Worm (Caenorhabditis elegans) whole organism, late embryonic: ENCODE results near the gene Y81B9A.4.
"Not testable (repeated sequence)": the region's sequence is repeated elsewhere in the genome, so short reads cannot be mapped to it uniquely, and the experiment has no call there.

Experiments
- F13H6.1 ChIP-seq: sonication (generic microtip); optimal IDR thresholded peaks from 2 replicates; lab custom pipeline; 2016; ENCODE audit warnings: missing genetic modification characterization, missing compliant biosample characterization
- T23F11.4 ChIP-seq: fragments of 200-800 bp; sonication (Bioruptor generic); optimal IDR thresholded peaks from 2 replicates; lab custom pipeline; 2018; ENCODE audit warnings: mild to moderate bottlenecking, missing genetic modification characterization, missing compliant biosample characterization
- Y22D7AL.16 ChIP-seq: sonication (generic microtip); optimal IDR thresholded peaks from 2 replicates; lab custom pipeline; 2016; ENCODE audit warnings: missing genetic modification characterization, missing compliant biosample characterization
- ama-1 ChIP-seq: fragments of 150-350 bp; optimal IDR thresholded peaks from 2 replicates; lab custom pipeline; 2014
- ceh-2 ChIP-seq: sonication (generic microtip); optimal IDR thresholded peaks from 2 replicates; lab custom pipeline; 2016; ENCODE audit warnings: missing genotype, missing genetic modification characterization, missing compliant biosample characterization
- ceh-22 ChIP-seq: sonication (generic microtip); optimal IDR thresholded peaks from 2 replicates; lab custom pipeline; 2017; ENCODE audit warnings: missing biosample characterization, missing genetic modification characterization
- ceh-24 ChIP-seq: sonication (generic microtip); optimal IDR thresholded peaks from 2 replicates; lab custom pipeline; 2016; ENCODE audit warnings: mild to moderate bottlenecking, missing genetic modification characterization, missing compliant biosample characterization
- che-1 ChIP-seq: sonication (generic microtip); optimal IDR thresholded peaks from 2 replicates; lab custom pipeline; 2016; ENCODE audit warnings: mild to moderate bottlenecking, missing genetic modification characterization, missing compliant biosample characterization
- dmd-4 ChIP-seq: sonication (generic microtip); optimal IDR thresholded peaks from 2 replicates; lab custom pipeline; 2016; ENCODE audit warnings: borderline replicate concordance, missing genetic modification characterization, missing compliant biosample characterization
- dve-1 ChIP-seq: sonication (generic microtip); optimal IDR thresholded peaks from 2 replicates; lab custom pipeline; 2017; ENCODE audit warnings: antibody characterized with exemption, mild to moderate bottlenecking, missing genetic modification characterization, missing compliant biosample characterization
- elt-4 ChIP-seq: sonication (generic microtip); optimal IDR thresholded peaks from 2 replicates; lab custom pipeline; 2016; ENCODE audit warnings: missing genetic modification characterization, missing compliant biosample characterization
- ets-4 ChIP-seq: sonication (generic microtip); optimal IDR thresholded peaks from 2 replicates; lab custom pipeline; 2016; ENCODE audit warnings: missing genetic modification characterization, missing compliant biosample characterization
- gmeb-2 ChIP-seq: sonication (generic microtip); optimal IDR thresholded peaks from 2 replicates; lab custom pipeline; 2016; ENCODE audit warnings: missing genetic modification characterization, inconsistent platforms, missing compliant biosample characterization
- hlh-13 ChIP-seq: fragments of 200-800 bp; sonication (Bioruptor generic); optimal IDR thresholded peaks from 2 replicates; lab custom pipeline; 2018; ENCODE audit warnings: mild to moderate bottlenecking, missing genetic modification characterization, missing compliant biosample characterization
- hlh-30 ChIP-seq: sonication (generic microtip); optimal IDR thresholded peaks from 2 replicates; lab custom pipeline; 2017; ENCODE audit warnings: antibody characterized with exemption, missing genetic modification characterization, missing compliant biosample characterization; ENCODE audit not compliant: insufficient read depth
- hlh-6 ChIP-seq: sonication (generic microtip); optimal IDR thresholded peaks from 2 replicates; lab custom pipeline; 2016; ENCODE audit warnings: missing genotype, missing genetic modification characterization, missing compliant biosample characterization
- lin-11 ChIP-seq: fragments of 200-800 bp; sonication (Bioruptor generic); optimal IDR thresholded peaks from 2 replicates; lab custom pipeline; 2018; ENCODE audit warnings: mild to moderate bottlenecking, missing genetic modification characterization, missing compliant biosample characterization
- nfya-1 ChIP-seq: sonication (generic microtip); optimal IDR thresholded peaks from 2 replicates; lab custom pipeline; 2017; ENCODE audit warnings: missing genetic modification characterization, mild to moderate bottlenecking, missing compliant biosample characterization, antibody characterized with exemption, moderate library complexity
- npax-4 ChIP-seq: sonication (generic microtip); optimal IDR thresholded peaks from 2 replicates; lab custom pipeline; 2016; ENCODE audit warnings: missing genetic modification characterization, missing compliant biosample characterization
- odd-2 ChIP-seq: sonication (generic microtip); optimal IDR thresholded peaks from 2 replicates; lab custom pipeline; 2017; ENCODE audit warnings: antibody characterized with exemption, mild to moderate bottlenecking, missing genetic modification characterization, missing compliant biosample characterization
- pat-9 ChIP-seq: fragments of 200-800 bp; sonication (Bioruptor generic); optimal IDR thresholded peaks from 2 replicates; lab custom pipeline; 2018; ENCODE audit warnings: mild to moderate bottlenecking, missing genetic modification characterization, moderate library complexity, missing compliant biosample characterization
- pax-1 ChIP-seq: fragments of 150-350 bp; optimal IDR thresholded peaks from 2 replicates; lab custom pipeline; 2014; ENCODE audit warnings: missing biosample characterization, missing genetic modification characterization
- pha-4 ChIP-seq: fragments of 150-350 bp; optimal IDR thresholded peaks from 2 replicates; lab custom pipeline; 2018; ENCODE audit warnings: missing biosample characterization, missing genetic modification reagents, missing genetic modification characterization
- pqm-1 ChIP-seq: sonication (generic microtip); optimal IDR thresholded peaks from 2 replicates; lab custom pipeline; 2016; ENCODE audit warnings: missing genetic modification characterization, missing compliant biosample characterization
- rnt-1 ChIP-seq: sonication (generic microtip); optimal IDR thresholded peaks from 2 replicates; lab custom pipeline; 2016; ENCODE audit warnings: missing genetic modification characterization, missing compliant biosample characterization
- syd-9 ChIP-seq: sonication (generic microtip); optimal IDR thresholded peaks from 2 replicates; lab custom pipeline; 2016; ENCODE audit warnings: mild to moderate bottlenecking, missing genetic modification characterization, moderate library complexity, missing compliant biosample characterization
- tbx-2 ChIP-seq: sonication (generic microtip); optimal IDR thresholded peaks from 2 replicates; lab custom pipeline; 2016; ENCODE audit warnings: missing genetic modification characterization, missing compliant biosample characterization
- tbx-7 ChIP-seq: sonication (generic microtip); optimal IDR thresholded peaks from 2 replicates; lab custom pipeline; 2016; ENCODE audit warnings: missing genotype, missing genetic modification characterization, missing compliant biosample characterization
- unc-3 ChIP-seq, 2 experiments: fragments of 200-800 bp in 1 of 2; sonication (Bioruptor generic) in 1 of 2; sonication (generic microtip) in 1 of 2; conservative IDR thresholded peaks in 1 of 2; optimal IDR thresholded peaks in 1 of 2; 2 replicates each; pipeline versions ENCODE4 v1.3.6 to Lab custom; 2016 to 2022; ENCODE audit warnings: missing compliant biosample characterization in 2 of 2, missing genetic modification characterization in 2 of 2, missing genetic modification reagents in 1 of 2
- unc-42 ChIP-seq: sonication (generic microtip); optimal IDR thresholded peaks from 2 replicates; lab custom pipeline; 2016; ENCODE audit warnings: missing genotype, missing genetic modification characterization, missing compliant biosample characterization
- unc-55 ChIP-seq: sonication (generic microtip); optimal IDR thresholded peaks from 2 replicates; lab custom pipeline; 2017; ENCODE audit warnings: missing biosample characterization, missing genetic modification reagents, missing genetic modification characterization
- unc-86 ChIP-seq: sonication (generic microtip); optimal IDR thresholded peaks from 2 replicates; lab custom pipeline; 2016; ENCODE audit warnings: missing genetic modification characterization, missing compliant biosample characterization
- zip-5 ChIP-seq: sonication (generic microtip); optimal IDR thresholded peaks from 2 replicates; lab custom pipeline; 2016; ENCODE audit warnings: missing genetic modification characterization, missing compliant biosample characterization

The Y81B9A.4 gene

ce11 chrX:9208492-9208891 lies 27.8 kb upstream of the Y81B9A.4 start:
- TF ChIP-seq elt-4 (tag; lab: Kevin White, UChicago) = no peak
- TF ChIP-seq che-1 (tag; lab: Kevin White, UChicago) = no peak
- TF ChIP-seq tbx-2 (tag; lab: Kevin White, UChicago) = no peak
- TF ChIP-seq unc-42 = no peak
- TF ChIP-seq unc-55 (GFP tag; lab: Kevin White, UChicago) = no peak
- TF ChIP-seq ama-1 (lab: Kevin White, UChicago) = no peak
- TF ChIP-seq pha-4 (tag; lab: Kevin White, UChicago) = no peak
- TF ChIP-seq pat-9 = no peak
- no peak for TF ChIP-seq hlh-13 (GFP tag; lab: Kevin White, UChicago)
- TF ChIP-seq tbx-7 (tag; lab: Kevin White, UChicago) = no peak
- TF ChIP-seq hlh-6 (tag; lab: Kevin White, UChicago) = no peak
- no peak for TF ChIP-seq dve-1 (tag; lab: Kevin White, UChicago)
- TF ChIP-seq pax-1 (tag; lab: Kevin White, UChicago) = no peak

ce11 chrX:9206731-9207130 lies 26.0 kb upstream of the Y81B9A.4 start:
- no peak for TF ChIP-seq lin-11
- TF ChIP-seq pat-9 = no peak
- TF ChIP-seq syd-9 (tag; lab: Kevin White, UChicago) = no peak

- TF ChIP-seq lin-11 = no peak
Measured at ce11 chrX:9204986-9205385, 24.3 kb upstream of the Y81B9A.4 start.

ce11 chrX:9203468-9203867 lies 22.7 kb upstream of the Y81B9A.4 start, which contains the start of gene crb-3:
TSS of gene crb-3 (plus strand) at chrX:9203768.
- TF ChIP-seq hlh-30, gmeb-2, F13H6.1 (tag; lab: Kevin White, UChicago): not testable (repeated sequence)

DNA sequence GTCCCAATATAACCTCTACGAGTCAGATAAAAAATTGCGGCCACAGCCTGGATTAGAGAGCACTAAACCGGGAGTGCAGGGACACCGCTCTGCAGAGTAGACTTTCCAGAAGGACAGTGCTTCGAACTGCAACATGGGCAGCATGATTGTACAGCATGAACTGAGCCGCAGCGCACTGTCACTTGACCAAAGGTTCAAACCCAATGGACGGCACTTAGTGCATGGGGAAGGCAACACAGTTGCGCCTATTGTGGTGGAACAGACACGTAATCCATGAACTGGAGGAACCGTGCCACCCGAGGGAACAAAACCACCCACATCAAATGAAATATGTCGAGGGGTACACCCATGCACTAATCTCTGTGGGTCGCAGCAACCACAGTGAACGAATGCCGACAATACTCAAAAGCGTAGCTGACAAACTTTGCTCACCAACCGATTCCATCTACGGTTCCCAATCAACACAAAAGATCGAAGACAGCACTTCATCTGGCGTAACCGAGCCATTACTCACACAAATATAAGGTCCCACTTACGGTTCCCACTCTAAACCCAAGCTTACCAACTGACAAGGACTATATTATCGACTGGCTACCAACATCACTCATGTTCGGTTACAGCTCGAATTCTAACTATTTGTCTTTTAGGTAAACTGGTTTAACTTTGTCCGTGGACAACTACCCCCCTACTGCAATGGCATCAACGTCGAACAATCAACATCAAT lies 14.8 kb upstream of the Y81B9A.4 start:
- TF ChIP-seq rnt-1 (tag; lab: Kevin White, UChicago) (no peak), pha-4 (tag; lab: Kevin White, UChicago) (no peak), nfya-1 (tag; lab: Kevin White, UChicago) (no peak), ceh-22 (tag; lab: Kevin White, UChicago) (no peak), unc-86 (tag; lab: Kevin White, UChicago) (no peak), Y22D7AL.16 (tag; lab: Kevin White, UChicago) (no peak), T23F11.4 (GFP tag; lab: Kevin White, UChicago) (no peak), ceh-24 (tag; lab: Kevin White, UChicago) (no peak), odd-2 (tag; lab: Kevin White, UChicago) (no peak), pqm-1 (no peak), npax-4 (no peak), unc-3 (GFP tag; conservative IDR thresholded peaks at IDR 0.05; lab: Robert Waterston, UW) (no peak), unc-3 (tag; optimal IDR thresholded peaks at IDR 0.05; lab: Kevin White, UChicago) (no peak), ets-4 (tag; lab: Kevin White, UChicago) (no peak), dmd-4 (tag; lab: Kevin White, UChicago) (no peak), che-1 (tag; lab: Kevin White, UChicago) (no peak), ceh-2 (tag; lab: Kevin White, UChicago) (no peak), F13H6.1 (tag; lab: Kevin White, UChicago) (no peak), zip-5 (tag; lab: Kevin White, UChicago) (no peak)
